Fruit fly (Drosophila melanogaster) whole organism, adult: ENCODE data around the gene CG2186.

Source experiments
- CG11617 ChIP-seq: fragments of 200-800 bp; sonication (Bioruptor generic); optimal IDR thresholded peaks from 2 replicates; lab custom pipeline; 2017; ENCODE audit warnings: mild to moderate bottlenecking, missing biosample characterization, missing genetic modification reagents, missing genetic modification characterization
- CG12768 ChIP-seq: fragments of 200-800 bp; sonication (Bioruptor generic); optimal IDR thresholded peaks from 2 replicates; lab custom pipeline; 2017; ENCODE audit warnings: missing biosample characterization, missing genetic modification characterization, mild to moderate bottlenecking, moderate library complexity, missing genetic modification reagents
- CG14711 ChIP-seq: fragments of 200-800 bp; sonication (Bioruptor generic); optimal IDR thresholded peaks from 2 replicates; lab custom pipeline; 2018; ENCODE audit warnings: missing biosample characterization, mild to moderate bottlenecking, missing genetic modification characterization, moderate library complexity
- CG1620 ChIP-seq: fragments of 200-800 bp; sonication (Bioruptor generic); optimal IDR thresholded peaks from 2 replicates; lab custom pipeline; 2016; ENCODE audit warnings: missing biosample characterization, missing genetic modification characterization
- CG33017 ChIP-seq: fragments of 200-800 bp; sonication (Bioruptor generic); optimal IDR thresholded peaks from 2 replicates; lab custom pipeline; 2018; ENCODE audit warnings: missing biosample characterization, mild to moderate bottlenecking, missing genetic modification characterization, moderate library complexity
- CG5204 ChIP-seq: fragments of 200-800 bp; sonication (Bioruptor generic); optimal IDR thresholded peaks from 2 replicates; lab custom pipeline; 2016; ENCODE audit warnings: missing biosample characterization, missing genetic modification characterization
- CG7045 ChIP-seq: fragments of 200-800 bp; sonication (Bioruptor generic); optimal IDR thresholded peaks from 2 replicates; lab custom pipeline; 2017; ENCODE audit warnings: missing biosample characterization, mild to moderate bottlenecking, missing genetic modification characterization
- CG7101 ChIP-seq: fragments of 200-800 bp; sonication (Bioruptor generic); optimal IDR thresholded peaks from 2 replicates; lab custom pipeline; 2018; ENCODE audit warnings: missing biosample characterization, mild to moderate bottlenecking, missing genetic modification characterization, moderate library complexity
- Clk ChIP-seq: fragments of 200-800 bp; sonication (Bioruptor generic); optimal IDR thresholded peaks from 2 replicates; lab custom pipeline; 2017; ENCODE audit warnings: missing biosample characterization, missing genetic modification characterization
- Crg-1 ChIP-seq: fragments of 200-800 bp; sonication (Bioruptor generic); optimal IDR thresholded peaks from 2 replicates; lab custom pipeline; 2016; ENCODE audit warnings: missing biosample characterization, missing genetic modification characterization
- Hr96 ChIP-seq: fragments of 200-800 bp; sonication (Bioruptor generic); optimal IDR thresholded peaks from 2 replicates; lab custom pipeline; 2016; ENCODE audit warnings: missing biosample characterization, missing genetic modification characterization
- Mnt ChIP-seq: fragments of 200-800 bp; sonication (Bioruptor generic); optimal IDR thresholded peaks from 2 replicates; lab custom pipeline; 2016; ENCODE audit warnings: missing biosample characterization, mild to moderate bottlenecking, missing genetic modification characterization
- bab1 ChIP-seq: fragments of 200-800 bp; sonication (Bioruptor generic); optimal IDR thresholded peaks from 3 replicates; lab custom pipeline; 2019; ENCODE audit warnings: missing biosample characterization, mild to moderate bottlenecking, missing genetic modification characterization, moderate library complexity
- cic ChIP-seq: fragments of 200-800 bp; sonication (Bioruptor generic); optimal IDR thresholded peaks from 2 replicates; lab custom pipeline; 2017; ENCODE audit warnings: missing biosample characterization, mild to moderate bottlenecking, missing genetic modification characterization, moderate library complexity
- cnc ChIP-seq, 2 experiments: fragments of >200 bp; optimal IDR thresholded peaks; 2 replicates each; lab custom pipeline; 2017
- kay ChIP-seq: fragments of 200-800 bp; sonication (Bioruptor generic); peaks from one replicate; lab custom pipeline; 2016; ENCODE audit warnings: missing biosample characterization, missing genetic modification characterization, borderline replicate concordance
- ovo ChIP-seq: fragments of 200-800 bp; sonication (Bioruptor generic); optimal IDR thresholded peaks from 2 replicates; lab custom pipeline; 2016; ENCODE audit warnings: missing biosample characterization, missing genetic modification characterization
- pad ChIP-seq: fragments of 200-800 bp; sonication (Bioruptor generic); optimal IDR thresholded peaks from 3 replicates; lab custom pipeline; 2017; ENCODE audit warnings: missing biosample characterization, missing genetic modification characterization, mild to moderate bottlenecking, moderate library complexity, missing genetic modification reagents
- tj ChIP-seq: fragments of 200-800 bp; sonication (Bioruptor generic); optimal IDR thresholded peaks from 3 replicates; lab custom pipeline; 2017; ENCODE audit warnings: missing biosample characterization, mild to moderate bottlenecking, missing genetic modification characterization, moderate library complexity
- toe ChIP-seq: fragments of 200-800 bp; sonication (Bioruptor generic); optimal IDR thresholded peaks from 2 replicates; lab custom pipeline; 2016; ENCODE audit warnings: missing biosample characterization, missing genetic modification characterization

Gene CG2186

dm6 chrX:10827301-10827700 is 30.2 kb upstream of the CG2186 start:
- TF ChIP-seq CG33017 (tag; lab: Kevin White, UChicago) (no peak), ovo (GFP tag; lab: Kevin White, UChicago) (no peak), CG1620 (GFP tag; lab: Kevin White, UChicago) (no peak), cic (GFP tag; lab: Kevin White, UChicago) (no peak), CG5204 (no peak), Mnt (GFP tag; lab: Kevin White, UChicago) (no peak)

- TF ChIP-seq CG33017 (tag; lab: Kevin White, UChicago) (no peak), Mnt (GFP tag; lab: Kevin White, UChicago) (peak; percentile 62), CG11617 (GFP tag; lab: Kevin White, UChicago) (peak; percentile 20), bab1 (GFP tag; lab: Kevin White, UChicago) (peak; percentile 78), Crg-1 (peak; percentile 58), CG7101 (peak; percentile 67), cnc (optimal IDR thresholded peaks at IDR 0.05; lab: Kevin White, UChicago) (no peak), toe (peak; percentile 37), kay (GFP tag; lab: Kevin White, UChicago) (no peak), pad (GFP tag; lab: Kevin White, UChicago) (peak; percentile 57), tj (peak; percentile 77), CG5204 (peak; percentile 29), CG14711 (tag; lab: Kevin White, UChicago) (peak; percentile 37), cic (GFP tag; lab: Kevin White, UChicago) (no peak), CG12768 (no peak), ovo (GFP tag; lab: Kevin White, UChicago) (peak; percentile 77), Clk (GFP tag; lab: Kevin White, UChicago) (no peak), CG1620 (GFP tag; lab: Kevin White, UChicago) (peak; percentile 86), Hr96 (GFP tag; lab: Kevin White, UChicago) (peak; percentile 69)
Measured at dm6 chrX:10832369-10832768, 25.1 kb upstream of the CG2186 start.

- TF ChIP-seq cic (GFP tag; lab: Kevin White, UChicago), result no peak
- TF ChIP-seq Crg-1, result no peak
- TF ChIP-seq kay (GFP tag; lab: Kevin White, UChicago), result no peak
Measured at dm6 chrX:10835631-10836030, 21.8 kb upstream of the CG2186 start.

- TF ChIP-seq Hr96 (GFP tag; lab: Kevin White, UChicago), result no peak
- peak; percentile 20 for TF ChIP-seq bab1 (GFP tag; lab: Kevin White, UChicago)
- no peak for TF ChIP-seq Crg-1
Measured at dm6 chrX:10838962-10839361, 18.5 kb upstream of the CG2186 start, which contains the start of gene CG15210. Gene CG15210 (plus strand): TSS chrX:10839230.

dm6 chrX:10840892-10841564 is 16.4 kb upstream of the CG2186 start:
- TF ChIP-seq CG33017 (tag; lab: Kevin White, UChicago) (no peak), tj (no peak), CG11617 (GFP tag; lab: Kevin White, UChicago) (no peak), CG12768 (no peak), cic (GFP tag; lab: Kevin White, UChicago) (peak; percentile 50), ovo (GFP tag; lab: Kevin White, UChicago) (peak; percentile 4), Clk (GFP tag; lab: Kevin White, UChicago) (no peak), bab1 (GFP tag; lab: Kevin White, UChicago) (peak; percentile 53), kay (GFP tag; lab: Kevin White, UChicago) (peak; percentile 77)

dm6 chrX:10841717-10842255 is 15.7 kb upstream of the CG2186 start, which contains the start of gene CG15209:
Gene CG15209 (plus strand): TSS chrX:10842205.
- TF ChIP-seq Hr96 (GFP tag; lab: Kevin White, UChicago), result peak; percentile 32
- TF ChIP-seq CG5204, result peak; percentile 50
- TF ChIP-seq pad (GFP tag; lab: Kevin White, UChicago), result peak; percentile 21
- peak; percentile 21 for TF ChIP-seq tj
- TF ChIP-seq CG7045 (GFP tag; lab: Kevin White, UChicago), result no peak
- no peak for TF ChIP-seq cnc (optimal IDR thresholded peaks at IDR 0.05; lab: Kevin White, UChicago)
- TF ChIP-seq CG1620 (GFP tag; lab: Kevin White, UChicago), result peak; percentile 16
- TF ChIP-seq Crg-1, result no peak
- TF ChIP-seq CG14711 (tag; lab: Kevin White, UChicago), result peak; percentile 25
- TF ChIP-seq ovo (GFP tag; lab: Kevin White, UChicago), result no peak
- no peak for TF ChIP-seq cic (GFP tag; lab: Kevin White, UChicago)
- TF ChIP-seq CG7101, result peak; percentile 56
- TF ChIP-seq CG33017 (tag; lab: Kevin White, UChicago), result no peak
- peak; percentile 37 for TF ChIP-seq CG11617 (GFP tag; lab: Kevin White, UChicago)
- peak; percentile 15 for TF ChIP-seq Mnt (GFP tag; lab: Kevin White, UChicago)

- TF ChIP-seq cnc (optimal IDR thresholded peaks at IDR 0.05; lab: Kevin White, UChicago) (no peak), Mnt (GFP tag; lab: Kevin White, UChicago) (peak; percentile 83)
Measured at dm6 chrX:10844807-10845206, 12.6 kb upstream of the CG2186 start, which contains the start of gene CG32669. Gene CG32669 (minus strand): TSS chrX:10845081.
